Fruit fly (Drosophila melanogaster): ENCODE results near the gene CG15435.

The CG15435 gene

dm6 chr2L:4454009-4454689 lies 5.4 kb upstream of the CG15435 start, which contains the start of the genes Secp43 and ND-B8:
Gene Secp43, minus strand, starts transcription at chr2L:4454453.
Gene ND-B8, plus strand, starts transcription at chr2L:4454626.
- TF ChIP-seq CTCF (optimal IDR thresholded peaks at IDR 0.05) (peak; percentile 57 to 70), CG8478 (optimal IDR thresholded peaks at IDR 0.05) (no peak)

- TF ChIP-seq CG8478 (optimal IDR thresholded peaks at IDR 0.05) (no peak), CTCF (optimal IDR thresholded peaks at IDR 0.05) (no peak)
Observed at dm6 chr2L:4456539-4456994, 3.0 kb upstream of the CG15435 start, which contains the start of gene Gs1l. Gene Gs1l, minus strand, starts transcription at chr2L:4456807.

- TF ChIP-seq CTCF (optimal IDR thresholded peaks at IDR 0.05) (peak in 1 of 2 experiments; percentile 42), CG8478 (optimal IDR thresholded peaks at IDR 0.05) (no peak)
Observed at dm6 chr2L:4458119-4459056, 1.1 kb upstream of the CG15435 start, which contains the start of gene RpL27A. Gene RpL27A, minus strand, starts transcription at chr2L:4458364.

- TF ChIP-seq CG8478 (optimal IDR thresholded peaks at IDR 0.05) (no peak), CTCF (optimal IDR thresholded peaks at IDR 0.05) (no peak)
Observed at dm6 chr2L:4463323-4463722, 3.8 kb downstream of the CG15435 start, which contains the start of the genes CG15443 and Paris. Gene CG15443, minus strand, starts transcription at chr2L:4463447. Gene Paris, plus strand, starts transcription at chr2L:4463611.

dm6 chr2L:4464946-4465345 lies 5.4 kb downstream of the CG15435 start, which contains the start of gene FIG4:
Gene FIG4, plus strand, starts transcription at chr2L:4465174.
- TF ChIP-seq CG8478 (optimal IDR thresholded peaks at IDR 0.05) (no peak), CTCF (optimal IDR thresholded peaks at IDR 0.05) (no peak)

- TF ChIP-seq CG8478 (optimal IDR thresholded peaks at IDR 0.05) (no peak), CTCF (optimal IDR thresholded peaks at IDR 0.05) (no peak)
Observed at dm6 chr2L:4475422-4475821, 15.9 kb downstream of the CG15435 start.

dm6 chr2L:4476672-4477273 lies 17.2 kb downstream of the CG15435 start, which contains the start of gene ine:
Gene ine, minus strand, starts transcription at chr2L:4477022.
- no peak for TF ChIP-seq CG8478 (optimal IDR thresholded peaks at IDR 0.05)
- TF ChIP-seq CTCF (optimal IDR thresholded peaks at IDR 0.05): no peak

dm6 chr2L:4477978-4478377 lies 18.4 kb downstream of the CG15435 start:
- no peak for TF ChIP-seq CG8478 (optimal IDR thresholded peaks at IDR 0.05)
- no peak for TF ChIP-seq CTCF (optimal IDR thresholded peaks at IDR 0.05)
